Fruit fly (Drosophila melanogaster) whole organism, prepupa: ENCODE measurements around the gene Tace.

ENCODE experiments used
- CG1621 ChIP-seq: fragments of 200-800 bp; sonication (Bioruptor generic); optimal IDR thresholded peaks from 3 replicates; lab custom pipeline; 2018; ENCODE audit warnings: missing biosample characterization, mild to moderate bottlenecking, missing genetic modification characterization
- CG34406 ChIP-seq: fragments of 200-800 bp; sonication (Bioruptor generic); optimal IDR thresholded peaks from 3 replicates; lab custom pipeline; 2016; ENCODE audit warnings: missing biosample characterization, missing genetic modification characterization
- CG6854 ChIP-seq: fragments of 200-800 bp; sonication (Bioruptor generic); optimal IDR thresholded peaks from 2 replicates; lab custom pipeline; 2017; ENCODE audit warnings: missing biosample characterization, mild to moderate bottlenecking, missing genetic modification characterization
- Eip78C ChIP-seq: fragments of 200-800 bp; sonication (Bioruptor generic); peaks from one replicate; lab custom pipeline; 2016; ENCODE audit warnings: missing biosample characterization, missing genetic modification characterization
- Met ChIP-seq: fragments of 200-800 bp; sonication (Bioruptor generic); optimal IDR thresholded peaks from 3 replicates; lab custom pipeline; 2016; ENCODE audit warnings: missing biosample characterization, missing genetic modification characterization
- Smox ChIP-seq: fragments of 200-800 bp; sonication (Bioruptor generic); optimal IDR thresholded peaks from 3 replicates; lab custom pipeline; 2016; ENCODE audit warnings: missing biosample characterization, missing genetic modification characterization
- Sox102F ChIP-seq: fragments of 200-800 bp; sonication (Bioruptor generic); optimal IDR thresholded peaks from 2 replicates; lab custom pipeline; 2016; ENCODE audit warnings: missing biosample characterization, mild to moderate bottlenecking, missing genetic modification characterization
- acj6 ChIP-seq: fragments of 200-800 bp; sonication (Bioruptor generic); optimal IDR thresholded peaks from 3 replicates; lab custom pipeline; 2016; ENCODE audit warnings: missing biosample characterization, missing genetic modification characterization
- dsx ChIP-seq: fragments of 200-800 bp; optimal IDR thresholded peaks from 3 replicates; lab custom pipeline; 2019; ENCODE audit warnings: missing biosample characterization, mild to moderate bottlenecking, missing genetic modification characterization, moderate library complexity; ENCODE audit not compliant: poor library complexity, severe bottlenecking
- esn ChIP-seq: fragments of 200-800 bp; sonication (Bioruptor generic); optimal IDR thresholded peaks from 2 replicates; lab custom pipeline; 2016; ENCODE audit warnings: missing biosample characterization, mild to moderate bottlenecking, missing genetic modification characterization, moderate library complexity
- fd59A ChIP-seq: fragments of 200-800 bp; sonication (Bioruptor generic); optimal IDR thresholded peaks from 2 replicates; lab custom pipeline; 2017; ENCODE audit warnings: missing biosample characterization, mild to moderate bottlenecking, missing genetic modification characterization, missing genetic modification reagents

DNA sequence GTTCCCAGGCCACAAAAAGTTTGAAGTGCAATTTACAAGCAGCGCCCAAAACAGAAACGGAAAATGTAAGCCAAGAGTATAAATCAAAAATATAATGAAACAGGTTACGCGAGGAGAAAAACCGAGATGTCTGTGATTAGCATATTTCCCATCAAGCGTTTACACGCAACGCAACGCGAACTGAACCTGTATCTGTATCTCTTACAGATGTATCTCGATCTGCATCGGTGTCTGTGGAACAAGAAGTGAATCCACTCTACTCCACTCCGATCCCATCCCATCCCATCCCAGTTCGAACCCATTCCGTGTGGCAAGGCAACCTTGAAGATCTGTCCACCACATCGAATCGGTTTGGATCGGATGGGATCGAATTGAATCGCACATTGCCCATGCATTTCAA is 16.4 kb upstream of the Tace start:
- TF ChIP-seq acj6 (GFP tag; lab: Kevin White, UChicago) (no peak), CG34406 (no peak), Smox (GFP tag; lab: Kevin White, UChicago) (no peak), CG6854 (GFP tag; lab: Kevin White, UChicago) (no peak), esn (GFP tag; lab: Kevin White, UChicago) (no peak), Eip78C (GFP tag; lab: Kevin White, UChicago) (no peak), Sox102F (GFP tag; lab: Kevin White, UChicago) (no peak), fd59A (GFP tag; lab: Kevin White, UChicago) (no peak), Met (GFP tag; lab: Kevin White, UChicago) (no peak), CG1621 (no peak), dsx (GFP tag; lab: Kevin White, UChicago) (no peak)
